Fruit fly (Drosophila melanogaster) S2 (cell line): ENCODE measurements around the gene CG42355.

Source experiments
- CG8478 ChIP-seq: fragments of >200 bp; optimal IDR thresholded peaks from 2 replicates; lab custom pipeline; 2018
- CTCF ChIP-seq, 2 experiments: fragments of >200 bp; optimal IDR thresholded peaks; 2 replicates each; lab custom pipeline; 2018

Gene CG42355

dm6 chr3L:2038124-2038523, at the start of gene CG42355:
Gene CG42355, minus strand, starts transcription at chr3L:2038224.
- no peak for TF ChIP-seq CTCF (optimal IDR thresholded peaks at IDR 0.05; lab: Kevin White, UChicago)
- no peak for TF ChIP-seq CG8478 (lab: Kevin White, UChicago)

DNA sequence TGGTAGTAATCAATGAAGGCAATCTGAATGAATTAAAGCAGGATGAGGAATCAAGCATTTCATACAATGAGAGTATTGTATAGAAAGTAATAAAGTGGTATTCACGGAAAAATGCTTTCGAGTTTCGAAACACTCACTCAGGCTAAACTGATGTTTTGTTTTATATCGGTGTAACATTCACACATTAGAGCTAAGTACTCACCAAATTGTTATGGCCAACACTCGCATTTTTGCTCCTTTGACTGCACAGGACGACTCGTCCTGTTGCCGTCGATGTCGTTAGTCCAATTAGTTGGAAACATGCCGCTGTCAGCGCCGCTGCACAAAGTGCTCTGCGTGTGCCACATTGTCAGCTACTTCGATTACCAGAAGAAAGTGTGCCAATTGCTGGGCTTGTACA, 11.3 kb downstream of the CG42355 start, which contains the start of gene Grl62c:
Gene Grl62c, plus strand, starts transcription at position 301 of the 400 bp plus-strand sequence.
- TF ChIP-seq CG8478 (lab: Kevin White, UChicago), result no peak
- no peak for TF ChIP-seq CTCF (optimal IDR thresholded peaks at IDR 0.05; lab: Kevin White, UChicago)

DNA sequence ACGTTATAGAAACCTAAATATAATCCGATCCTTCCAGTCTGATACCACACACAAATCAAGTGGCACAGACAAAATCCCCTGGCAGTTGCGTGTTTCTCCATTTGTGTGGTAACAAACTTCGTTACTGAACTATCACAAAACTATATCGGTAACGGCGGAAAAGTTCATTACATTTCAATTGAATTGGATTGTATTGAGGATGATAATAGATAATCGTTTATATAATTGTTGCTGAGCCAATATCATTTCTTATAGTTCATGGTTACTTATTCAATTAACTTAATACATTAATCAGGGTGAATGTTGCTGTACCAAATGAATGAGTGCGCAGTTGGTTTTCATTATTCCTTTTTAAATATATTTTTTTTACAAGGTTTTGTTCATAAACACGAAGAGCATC, 14.7 kb downstream of the CG42355 start, which contains the start of gene Grl62b:
Gene Grl62b, minus strand, starts transcription at position 101 of the 400 bp plus-strand sequence.
- TF ChIP-seq CG8478 (lab: Kevin White, UChicago) (no peak), CTCF (optimal IDR thresholded peaks at IDR 0.05; lab: Kevin White, UChicago) (no peak)

DNA sequence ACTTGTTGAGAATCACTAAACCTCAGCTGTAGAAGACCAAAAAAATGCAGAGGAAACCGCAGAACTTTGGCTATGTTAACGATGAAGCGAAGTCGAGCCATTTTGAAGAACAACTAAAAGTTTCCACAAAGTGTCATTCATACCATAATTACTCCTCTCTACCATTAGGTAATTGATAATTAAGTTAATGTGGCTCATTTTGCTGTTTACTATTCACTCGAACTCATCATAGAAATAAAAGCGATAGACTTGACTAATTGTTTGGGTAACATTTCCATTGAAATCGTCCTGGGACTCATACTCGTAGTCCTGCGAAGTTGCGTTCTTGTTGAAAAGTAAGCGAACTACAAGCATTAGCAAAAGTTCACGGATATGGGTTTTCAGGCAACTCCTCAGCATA, 16.2 kb downstream of the CG42355 start, which contains the start of gene Grl62a:
Gene Grl62a, minus strand, starts transcription at position 101 of the 400 bp plus-strand sequence.
- TF ChIP-seq CTCF (optimal IDR thresholded peaks at IDR 0.05; lab: Kevin White, UChicago), result no peak
- no peak for TF ChIP-seq CG8478 (lab: Kevin White, UChicago)

- no peak for TF ChIP-seq CG8478 (lab: Kevin White, UChicago)
Measured at dm6 chr3L:2005551-2005950, 32.5 kb downstream of the CG42355 start, which contains the start of gene CG42841. Gene CG42841, minus strand, starts transcription at chr3L:2005651.

DNA sequence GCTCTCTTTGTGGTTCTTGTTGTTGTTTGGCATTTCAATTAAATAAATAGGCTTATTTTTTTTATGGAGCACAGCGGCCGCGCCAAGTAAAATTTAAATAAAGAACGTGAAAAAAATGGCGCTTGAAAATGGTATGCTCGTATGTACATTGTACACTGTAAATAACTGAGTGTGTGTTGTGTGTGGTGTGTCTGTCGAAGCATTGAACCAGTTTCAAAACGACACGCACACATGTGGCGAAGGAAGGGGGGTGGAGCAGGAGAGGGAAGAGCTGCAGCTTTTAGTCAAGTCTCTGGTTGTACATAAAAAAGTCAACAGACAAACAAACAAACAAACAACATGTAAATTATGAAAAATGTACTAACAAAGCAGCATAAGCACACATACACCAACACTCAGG, 33.3 kb downstream of the CG42355 start:
- TF ChIP-seq CG8478 (lab: Kevin White, UChicago), result no peak
- TF ChIP-seq CTCF (optimal IDR thresholded peaks at IDR 0.05; lab: Kevin White, UChicago), result no peak
